Fruit fly (Drosophila melanogaster) whole organism, pupa: Measurements from ENCODE around the gene RtcB.

ENCODE experiments used
- CG10348 ChIP-seq: fragments of 200-800 bp; sonication (Bioruptor generic); IDR thresholded peaks from 2 replicates; pipeline ENCODE4 v1.3.6; 2022; ENCODE audit warnings: missing biosample characterization, missing genetic modification characterization
- CG12605 ChIP-seq: fragments of 200-800 bp; sonication (Bioruptor generic); IDR thresholded peaks from 2 replicates; pipeline ENCODE4 v1.3.6; 2022; ENCODE audit warnings: missing biosample characterization, missing genetic modification characterization
- CG13204 ChIP-seq: fragments of 200-800 bp; sonication (Bioruptor generic); optimal IDR thresholded peaks from 2 replicates; lab custom pipeline; 2018; ENCODE audit warnings: missing biosample characterization, mild to moderate bottlenecking, missing genetic modification characterization, moderate library complexity
- CG14655 ChIP-seq: fragments of 200-800 bp; sonication (Bioruptor generic); optimal IDR thresholded peaks from 3 replicates; lab custom pipeline; 2017; ENCODE audit warnings: mild to moderate bottlenecking, missing biosample characterization, missing genetic modification reagents, missing genetic modification characterization
- CG15710 ChIP-seq: fragments of 200-800 bp; sonication (Bioruptor generic); optimal IDR thresholded peaks from 2 replicates; lab custom pipeline; 2018; ENCODE audit warnings: missing biosample characterization, mild to moderate bottlenecking, missing genetic modification characterization, moderate library complexity
- CG17806 ChIP-seq: fragments of 200-800 bp; sonication (Bioruptor generic); optimal IDR thresholded peaks from 2 replicates; lab custom pipeline; 2018; ENCODE audit warnings: missing biosample characterization, mild to moderate bottlenecking, missing genetic modification characterization, moderate library complexity
- CG32121 ChIP-seq: fragments of 200-800 bp; sonication (Bioruptor generic); IDR thresholded peaks from 2 replicates; pipeline ENCODE4 v1.3.6; 2022; ENCODE audit warnings: missing biosample characterization, missing genetic modification characterization
- CG34367 ChIP-seq: fragments of 200-800 bp; sonication (Bioruptor generic); optimal IDR thresholded peaks from 2 replicates; lab custom pipeline; 2018; ENCODE audit warnings: missing biosample characterization, mild to moderate bottlenecking, missing genetic modification characterization
- CG4496 ChIP-seq: fragments of 200-800 bp; sonication (Bioruptor generic); IDR thresholded peaks from 3 replicates; pipeline ENCODE4 v1.3.6; 2022; ENCODE audit warnings: missing biosample characterization, missing genetic modification characterization
- CG8159 ChIP-seq: fragments of 200-800 bp; sonication (Bioruptor generic); optimal IDR thresholded peaks from 3 replicates; lab custom pipeline; 2018; ENCODE audit warnings: missing biosample characterization, mild to moderate bottlenecking, missing genetic modification characterization, moderate library complexity
- CG8301 ChIP-seq: fragments of 200-800 bp; sonication (Bioruptor generic); optimal IDR thresholded peaks from 2 replicates; lab custom pipeline; 2018; ENCODE audit warnings: missing biosample characterization, mild to moderate bottlenecking, missing genetic modification characterization
- CG9948 ChIP-seq: fragments of 200-800 bp; sonication (Bioruptor generic); optimal IDR thresholded peaks from 2 replicates; lab custom pipeline; 2018; ENCODE audit warnings: missing biosample characterization, mild to moderate bottlenecking, missing genetic modification characterization, moderate library complexity
- D1 ChIP-seq: fragments of 200-800 bp; sonication (Bioruptor generic); optimal IDR thresholded peaks from 2 replicates; lab custom pipeline; 2018; ENCODE audit warnings: missing biosample characterization, mild to moderate bottlenecking, missing genetic modification characterization, moderate library complexity
- EcR ChIP-seq: fragments of 200-800 bp; sonication (Bioruptor generic); optimal IDR thresholded peaks from 3 replicates; lab custom pipeline; 2019; ENCODE audit warnings: missing biosample characterization, missing genetic modification characterization, mild to moderate bottlenecking, moderate library complexity, missing genetic modification reagents
- Ets98B ChIP-seq: fragments of 200-800 bp; sonication (Bioruptor generic); IDR thresholded peaks from 2 replicates; pipeline ENCODE4 v1.3.6; 2022; ENCODE audit warnings: missing biosample characterization, missing genetic modification characterization
- Pif1A ChIP-seq: fragments of 200-800 bp; sonication (Bioruptor generic); optimal IDR thresholded peaks from 3 replicates; lab custom pipeline; 2016; ENCODE audit warnings: missing biosample characterization, missing genetic modification characterization
- Pif1B ChIP-seq: fragments of 200-800 bp; sonication (Bioruptor generic); optimal IDR thresholded peaks from 3 replicates; lab custom pipeline; 2016; ENCODE audit warnings: missing biosample characterization, missing genetic modification characterization
- Snoo ChIP-seq: fragments of 200-800 bp; sonication (Bioruptor generic); optimal IDR thresholded peaks from 3 replicates; lab custom pipeline; 2017; ENCODE audit warnings: missing biosample characterization, mild to moderate bottlenecking, missing genetic modification characterization, inconsistent platforms
- fd96Ca ChIP-seq: fragments of 200-800 bp; sonication (Bioruptor generic); IDR thresholded peaks from 3 replicates; pipeline ENCODE4 v1.3.6; 2022; ENCODE audit warnings: missing biosample characterization, missing genetic modification characterization
- gl ChIP-seq: fragments of 200-800 bp; sonication (Bioruptor generic); optimal IDR thresholded peaks from 2 replicates; lab custom pipeline; 2018; ENCODE audit warnings: missing biosample characterization, mild to moderate bottlenecking, missing genetic modification characterization
- rn ChIP-seq: fragments of 200-800 bp; sonication (Bioruptor generic); IDR thresholded peaks from 2 replicates; pipeline ENCODE4 v1.3.6; 2022; ENCODE audit warnings: missing biosample characterization, missing genetic modification characterization

Gene RtcB

dm6 chr2L:19439598-19440230 is 9.3 kb downstream of the RtcB start:
- TF ChIP-seq CG8301 (tag; lab: Kevin White, UChicago) (no peak), CG34367 (tag; lab: Kevin White, UChicago) (peak; percentile 49), EcR (GFP tag; lab: Kevin White, UChicago) (no peak), CG14655 (GFP tag; lab: Kevin White, UChicago) (no peak), fd96Ca (GFP tag; lab: Robert Waterston, UW) (no peak), CG32121 (GFP tag; lab: Robert Waterston, UW) (no peak), D1 (no peak), Pif1B (GFP tag; lab: Kevin White, UChicago) (no peak), CG10348 (GFP tag; lab: Robert Waterston, UW) (no peak), Pif1A (GFP tag; lab: Kevin White, UChicago) (peak; percentile 49), CG12605 (GFP tag; lab: Robert Waterston, UW) (no peak), gl (tag; lab: Kevin White, UChicago) (no peak), Ets98B (GFP tag; lab: Robert Waterston, UW) (peak; percentile 21), CG15710 (tag; lab: Kevin White, UChicago) (peak; percentile 43), Snoo (tag; lab: Kevin White, UChicago) (peak; percentile 40), CG13204 (no peak), CG4496 (GFP tag; lab: Robert Waterston, UW) (peak; percentile 47; the same call in 1 of the 3 replicates), rn (0 out of 2 replicates have a peak, but pooled peaks have one; percentile 21), CG8159 (tag; lab: Kevin White, UChicago) (peak; percentile 64), CG9948 (peak; percentile 48), CG17806 (tag; lab: Kevin White, UChicago) (peak; percentile 61)

DNA sequence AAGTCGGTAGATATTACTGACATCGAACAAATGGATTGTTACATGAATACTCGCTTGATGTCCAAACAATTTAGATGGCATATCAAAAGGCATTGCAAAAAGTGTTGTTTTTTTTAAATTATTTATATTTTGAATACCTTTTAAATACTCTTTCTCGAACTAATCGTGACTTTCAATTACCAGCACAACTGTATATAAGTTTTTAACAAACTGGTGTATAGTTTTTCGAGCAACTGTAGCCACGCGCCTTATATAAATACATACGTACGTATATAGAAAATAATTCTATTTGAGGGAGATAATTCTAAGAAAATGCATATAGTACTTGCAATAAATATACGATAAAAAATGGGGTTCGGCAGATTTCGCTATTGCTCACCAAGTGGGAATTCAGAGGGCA is 9.8 kb downstream of the RtcB start:
- no peak for TF ChIP-seq CG34367 (tag; lab: Kevin White, UChicago)
- TF ChIP-seq CG13204: no peak
- TF ChIP-seq Pif1B (GFP tag; lab: Kevin White, UChicago): peak; percentile 4

DNA sequence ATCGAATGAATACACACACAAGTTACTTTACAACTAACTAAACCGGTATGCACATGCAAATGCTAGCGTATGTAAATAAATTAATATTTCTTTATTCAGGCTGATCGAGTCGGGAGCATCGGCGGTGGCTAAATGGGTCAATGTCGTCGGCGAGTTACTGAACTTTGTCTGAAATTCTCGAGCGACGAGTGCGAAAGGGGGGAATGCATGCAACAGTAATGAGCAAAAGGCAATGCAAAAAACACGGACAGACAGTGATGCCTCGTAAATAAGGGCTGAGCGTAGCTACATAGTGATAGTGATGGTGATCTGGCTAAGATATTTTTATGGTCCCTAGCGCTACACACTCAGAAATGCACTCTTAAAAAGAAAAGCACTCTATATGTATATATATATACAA is 10.3 kb downstream of the RtcB start:
- TF ChIP-seq CG8301 (tag; lab: Kevin White, UChicago) (no peak), Ets98B (GFP tag; lab: Robert Waterston, UW) (peak; percentile 14), CG15710 (tag; lab: Kevin White, UChicago) (peak; percentile 25), EcR (GFP tag; lab: Kevin White, UChicago) (peak; percentile 99), CG13204 (no peak), CG8159 (tag; lab: Kevin White, UChicago) (no peak), CG4496 (GFP tag; lab: Robert Waterston, UW) (no peak; the same call in 2 of the 3 replicates), CG14655 (GFP tag; lab: Kevin White, UChicago) (no peak), CG34367 (tag; lab: Kevin White, UChicago) (no peak), CG12605 (GFP tag; lab: Robert Waterston, UW) (no peak), D1 (no peak), Pif1A (GFP tag; lab: Kevin White, UChicago) (no peak), fd96Ca (GFP tag; lab: Robert Waterston, UW) (peak; percentile 47; the same call in 1 of the 3 replicates), CG10348 (GFP tag; lab: Robert Waterston, UW) (no peak), gl (tag; lab: Kevin White, UChicago) (no peak), CG32121 (GFP tag; lab: Robert Waterston, UW) (no peak), rn (no peak), CG9948 (no peak), Pif1B (GFP tag; lab: Kevin White, UChicago) (no peak), Snoo (tag; lab: Kevin White, UChicago) (peak; percentile 18), CG17806 (tag; lab: Kevin White, UChicago) (no peak)

dm6 chr2L:19441339-19441738 is 10.9 kb downstream of the RtcB start:
- TF ChIP-seq CG12605 (GFP tag; lab: Robert Waterston, UW): 0 out of 2 replicates have a peak, but pooled peaks have one; percentile 10
- peak; percentile 44; the same call in 1 of the 3 replicates for TF ChIP-seq CG4496 (GFP tag; lab: Robert Waterston, UW)
- peak; percentile 38 for TF ChIP-seq Ets98B (GFP tag; lab: Robert Waterston, UW)
- TF ChIP-seq fd96Ca (GFP tag; lab: Robert Waterston, UW): peak; percentile 78
- TF ChIP-seq CG32121 (GFP tag; lab: Robert Waterston, UW): peak; percentile 22; the same call in 1 of the 2 replicates
- TF ChIP-seq CG17806 (tag; lab: Kevin White, UChicago): no peak
- peak; percentile 25; the same call in 1 of the 2 replicates for TF ChIP-seq rn
- no peak for TF ChIP-seq Snoo (tag; lab: Kevin White, UChicago)

DNA sequence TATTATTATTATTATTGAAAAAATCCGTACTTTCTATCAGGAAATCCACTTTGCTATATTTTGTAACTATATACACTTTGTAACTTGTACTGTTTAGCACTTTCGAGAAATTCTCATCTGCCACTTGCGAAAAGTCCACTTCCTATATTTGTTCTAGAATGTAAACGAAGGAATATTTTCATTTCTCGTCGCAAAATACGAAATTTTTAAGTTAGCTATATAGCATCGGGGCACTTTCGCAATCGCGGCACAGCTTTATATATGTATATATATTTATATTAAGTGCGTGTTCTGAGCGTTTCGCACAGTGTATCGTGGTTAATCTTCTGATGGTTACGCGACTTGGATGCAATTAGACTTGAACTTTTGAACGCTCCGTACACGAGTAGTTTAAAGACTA is 11.3 kb downstream of the RtcB start, which contains the start of gene RanGAP:
TSS of gene RanGAP (plus strand) at position 169 of the 400 bp plus-strand sequence.
- no peak for TF ChIP-seq Pif1B (GFP tag; lab: Kevin White, UChicago)
- TF ChIP-seq CG32121 (GFP tag; lab: Robert Waterston, UW): peak; percentile 16; the same call in 1 of the 2 replicates
- no peak for TF ChIP-seq D1
- no peak for TF ChIP-seq CG34367 (tag; lab: Kevin White, UChicago)
- no peak for TF ChIP-seq Snoo (tag; lab: Kevin White, UChicago)
- peak; percentile 58 for TF ChIP-seq CG14655 (GFP tag; lab: Kevin White, UChicago)
- TF ChIP-seq CG13204: no peak
- peak; percentile 12 for TF ChIP-seq CG15710 (tag; lab: Kevin White, UChicago)
- TF ChIP-seq CG4496 (GFP tag; lab: Robert Waterston, UW): peak; percentile 25; the same call in 1 of the 3 replicates
- TF ChIP-seq Ets98B (GFP tag; lab: Robert Waterston, UW): no peak
- no peak for TF ChIP-seq gl (tag; lab: Kevin White, UChicago)
- peak; percentile 50 for TF ChIP-seq CG9948
- TF ChIP-seq CG8159 (tag; lab: Kevin White, UChicago): peak; percentile 28
- TF ChIP-seq CG10348 (GFP tag; lab: Robert Waterston, UW): no peak
- TF ChIP-seq EcR (GFP tag; lab: Kevin White, UChicago): no peak
- TF ChIP-seq CG8301 (tag; lab: Kevin White, UChicago): peak; percentile 36
- TF ChIP-seq Pif1A (GFP tag; lab: Kevin White, UChicago): no peak
- peak; percentile 48; the same call in 2 of the 3 replicates for TF ChIP-seq fd96Ca (GFP tag; lab: Robert Waterston, UW)
- TF ChIP-seq CG17806 (tag; lab: Kevin White, UChicago): peak; percentile 31
- TF ChIP-seq rn: 0 out of 2 replicates have a peak, but pooled peaks have one; percentile 6
- TF ChIP-seq, all 21 proteins: peak for 10
